Fruit fly (Drosophila melanogaster): ENCODE measurements around the gene slp2.

The slp2 gene

dm6 chr2L:3802818-3803456 is 33.7 kb upstream of the slp2 start (continued):
- peak; percentile 43; the same call in 1 of the 2 replicates for TF ChIP-seq gsb (GFP tag; IDR thresholded peaks at IDR 0.05)
- peak; percentile 20 for TF ChIP-seq Meics (GFP tag; optimal IDR thresholded peaks at IDR 0.05)
- no peak for TF ChIP-seq HHEX (GFP tag; optimal IDR thresholded peaks at IDR 0.05)
- TF ChIP-seq ttk (GFP tag; IDR thresholded peaks at IDR 0.05) = peak; percentile 53; the same call in 1 of the 2 replicates
- TF ChIP-seq CG10959 (GFP tag; IDR thresholded peaks at IDR 0.05) = no peak
- no peak for TF ChIP-seq Lhr (GFP tag; optimal IDR thresholded peaks at IDR 0.05)
- TF ChIP-seq salm (tag; optimal IDR thresholded peaks at IDR 0.05) = peak; percentile 71
- TF ChIP-seq CG31441 (GFP tag; IDR thresholded peaks at IDR 0.05) = 0 out of 2 replicates have a peak, but pooled peaks have one; percentile 30
- TF ChIP-seq CoRest (tag; optimal IDR thresholded peaks at IDR 0.05) = peak; percentile 81
- no peak for TF ChIP-seq wek (GFP tag; optimal IDR thresholded peaks at IDR 0.05)
- TF ChIP-seq CG3838 (GFP tag; optimal IDR thresholded peaks at IDR 0.05) = peak; percentile 39
- no peak for TF ChIP-seq ro (GFP tag; IDR thresholded peaks at IDR 0.05)
- peak; percentile 15 for TF ChIP-seq jing (GFP tag; optimal IDR thresholded peaks at IDR 0.05)
- peak in 1 of 2 experiments; percentile 30 for TF ChIP-seq chif (GFP tag; optimal IDR thresholded peaks at IDR 0.05)
- TF ChIP-seq Dfd (GFP tag; optimal IDR thresholded peaks at IDR 0.05) = no peak
- peak; percentile 56; the same call in 2 of the 3 replicates for TF ChIP-seq knrl (GFP tag; IDR thresholded peaks at IDR 0.05; ENCODE audit: partially characterized antibody)
- TF ChIP-seq CG2712 (tag; optimal IDR thresholded peaks at IDR 0.05) = peak; percentile 59
- peak; percentile 72 for TF ChIP-seq CG30403 (GFP tag; optimal IDR thresholded peaks at IDR 0.05)
- no peak for TF ChIP-seq emc (GFP tag; optimal IDR thresholded peaks at IDR 0.05)
- TF ChIP-seq CG1647 (GFP tag; optimal IDR thresholded peaks at IDR 0.05) = no peak
- peak; percentile 30; the same call in 1 of the 2 replicates for TF ChIP-seq cas (GFP tag; IDR thresholded peaks at IDR 0.05)
- TF ChIP-seq zen (tag; optimal IDR thresholded peaks at IDR 0.05) = peak; percentile 47
- TF ChIP-seq MESR4 (GFP tag; optimal IDR thresholded peaks at IDR 0.05) = no peak
- TF ChIP-seq Kr (GFP tag; optimal IDR thresholded peaks at IDR 0.05) = no peak
- peak; percentile 56 for TF ChIP-seq zfh2 (GFP tag; optimal IDR thresholded peaks at IDR 0.05)
- TF ChIP-seq CG1024 (GFP tag; IDR thresholded peaks at IDR 0.05) = no peak
- TF ChIP-seq CG18619 (GFP tag; optimal IDR thresholded peaks at IDR 0.05) = peak; percentile 54
- TF ChIP-seq E2f1 (GFP tag; IDR thresholded peaks at IDR 0.05) = peak; percentile 37; the same call in 1 of the 2 replicates
- no peak for TF ChIP-seq Doc3 (GFP tag; IDR thresholded peaks at IDR 0.05; ENCODE audit: partially characterized antibody)
- no peak for TF ChIP-seq crol (GFP tag; IDR thresholded peaks at IDR 0.05)
- TF ChIP-seq CG10462 (GFP tag; optimal IDR thresholded peaks at IDR 0.05) = peak; percentile 20
- no peak for TF ChIP-seq Trl (optimal IDR thresholded peaks at IDR 0.05)
- no peak for TF ChIP-seq Trl (GFP tag; optimal IDR thresholded peaks at IDR 0.05)
- TF ChIP-seq Dip3 (GFP tag; optimal IDR thresholded peaks at IDR 0.05) = peak; percentile 61
- TF ChIP-seq CG34224 (GFP tag; IDR thresholded peaks at IDR 0.05; ENCODE audit: partially characterized antibody) = no peak
- TF ChIP-seq CG17385 (GFP tag; optimal IDR thresholded peaks at IDR 0.05) = peak; percentile 56
- no peak for TF ChIP-seq Hmx (GFP tag; optimal IDR thresholded peaks at IDR 0.05)
- peak; percentile 22 for TF ChIP-seq Mes4 (GFP tag; optimal IDR thresholded peaks at IDR 0.05)
- TF ChIP-seq CG13624 (GFP tag; optimal IDR thresholded peaks at IDR 0.05) = peak; percentile 56
- no peak for TF ChIP-seq inv (GFP tag; IDR thresholded peaks at IDR 0.05; ENCODE audit: partially characterized antibody)
- TF ChIP-seq CG6254 (GFP tag; optimal IDR thresholded peaks at IDR 0.05) = no peak
- peak; percentile 24 for TF ChIP-seq Ets97D (GFP tag; optimal IDR thresholded peaks at IDR 0.05)
- peak; percentile 45; the same call in 2 of the 3 replicates for TF ChIP-seq CG14050 (GFP tag; IDR thresholded peaks at IDR 0.05)
- peak; percentile 41; the same call in 1 of the 3 replicates for TF ChIP-seq so (GFP tag; IDR thresholded peaks at IDR 0.05)
- peak; percentile 83 for TF ChIP-seq CG9932 (GFP tag; IDR thresholded peaks at IDR 0.05)
- TF ChIP-seq B-H1 (GFP tag; IDR thresholded peaks at IDR 0.05) = peak; percentile 36; the same call in 1 of the 3 replicates
- TF ChIP-seq unpg (GFP tag; optimal IDR thresholded peaks at IDR 0.05) = peak; percentile 81
- peak; percentile 82 for TF ChIP-seq B-H2 (GFP tag; optimal IDR thresholded peaks at IDR 0.05)
- peak; percentile 67 for TF ChIP-seq CG11695 (GFP tag; IDR thresholded peaks at IDR 0.05)
- no peak for TF ChIP-seq CG17568 (GFP tag; optimal IDR thresholded peaks at IDR 0.05)
